Fruit fly (Drosophila melanogaster): ENCODE data around the gene net.

The net gene

DNA sequence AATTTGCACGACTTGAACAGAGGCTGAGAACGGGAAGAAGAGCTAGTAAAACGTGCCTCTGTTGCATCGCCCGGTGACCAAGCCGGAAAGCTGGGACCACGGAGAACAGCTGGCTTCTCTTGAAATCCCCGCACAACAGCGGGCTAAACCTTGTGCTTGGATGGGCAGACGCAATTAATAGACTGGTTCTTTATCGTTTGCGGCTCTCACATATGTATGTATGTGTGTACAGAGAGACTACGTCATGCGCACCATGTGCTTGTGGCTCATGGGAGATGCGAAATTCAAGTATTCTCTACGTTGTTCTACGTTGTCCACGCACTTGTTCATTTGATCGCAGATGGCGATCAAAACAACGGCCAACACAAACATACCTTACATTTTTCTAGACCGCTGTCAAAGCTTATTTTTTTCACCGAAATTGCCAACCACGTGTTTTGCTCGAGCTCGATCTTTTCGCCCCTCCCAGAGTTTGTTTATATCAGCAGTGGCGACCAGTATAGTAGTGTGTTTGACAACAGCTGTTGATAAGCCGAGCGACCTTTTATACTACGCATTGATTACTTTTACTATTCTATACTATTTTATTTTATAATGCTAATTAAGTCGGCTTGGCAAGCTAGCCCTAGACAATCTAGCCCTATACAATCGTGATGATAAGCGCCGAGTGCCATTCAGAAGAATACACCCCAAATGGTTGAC lies 22.1 kb upstream of the net start:
- TF ChIP-seq CG12768 (GFP tag; optimal IDR thresholded peaks at IDR 0.05) (peak; percentile 39), cic (GFP tag; optimal IDR thresholded peaks at IDR 0.05) (peak; percentile 97), CG14711 (tag; optimal IDR thresholded peaks at IDR 0.05) (no peak), ovo (GFP tag; optimal IDR thresholded peaks at IDR 0.05) (no peak), Clk (GFP tag; optimal IDR thresholded peaks at IDR 0.05) (no peak), CG11617 (GFP tag; optimal IDR thresholded peaks at IDR 0.05) (no peak), Mnt (GFP tag; optimal IDR thresholded peaks at IDR 0.05) (peak; percentile 96), kay (GFP tag; ENCODE audit: borderline replicate concordance) (peak; percentile 95), pad (GFP tag; optimal IDR thresholded peaks at IDR 0.05) (no peak), Hr96 (GFP tag; optimal IDR thresholded peaks at IDR 0.05) (no peak)

DNA sequence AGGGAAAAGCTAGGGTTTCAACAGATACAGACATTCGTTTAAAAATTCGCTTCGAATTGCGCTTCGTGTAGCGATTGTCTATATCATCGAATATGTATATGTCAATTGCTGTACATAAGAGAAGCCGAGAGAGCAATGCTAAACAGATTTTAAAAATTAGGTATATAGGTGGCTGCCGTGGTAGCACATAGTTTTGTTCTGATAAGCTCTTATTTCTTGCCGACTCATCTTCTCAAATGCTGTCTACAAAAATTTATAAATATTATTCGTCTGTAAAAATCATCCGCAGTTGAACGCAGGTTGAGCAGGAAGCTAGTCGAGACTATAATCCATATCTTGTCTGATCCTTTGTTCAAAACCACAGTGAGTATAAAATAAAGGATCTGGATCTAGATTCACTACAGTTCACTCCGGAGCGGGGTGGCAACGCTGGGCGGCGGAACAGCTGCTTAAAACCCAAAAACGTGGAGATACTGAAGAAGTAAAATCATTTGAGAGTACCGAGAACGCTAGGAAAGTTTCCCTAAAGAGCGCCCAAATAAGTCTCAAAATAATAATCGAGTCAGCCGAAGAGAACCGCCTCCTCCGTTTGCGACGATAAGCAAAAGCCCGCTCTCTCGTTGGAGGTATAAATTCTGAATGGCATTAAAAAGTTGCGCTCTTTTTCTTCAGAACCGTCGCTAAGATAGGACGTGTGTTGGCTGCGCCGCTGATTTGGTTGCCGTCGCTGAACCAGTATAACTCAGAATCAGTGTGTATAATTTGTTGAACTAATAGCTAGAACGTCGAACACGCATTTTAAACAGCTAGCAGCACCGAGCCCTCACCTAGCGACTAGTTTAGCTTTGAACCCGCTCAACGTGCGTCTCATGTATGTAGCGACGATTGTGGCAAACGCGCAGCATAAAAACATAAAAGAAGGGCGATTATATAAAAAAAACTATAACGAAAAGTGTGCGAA lies 20.6 kb upstream of the net start:
- TF ChIP-seq tj (GFP tag; optimal IDR thresholded peaks at IDR 0.05) (peak; percentile 40), Crg-1 (GFP tag; optimal IDR thresholded peaks at IDR 0.05) (peak; percentile 7), ovo (GFP tag; optimal IDR thresholded peaks at IDR 0.05) (no peak), CG1620 (GFP tag; optimal IDR thresholded peaks at IDR 0.05) (no peak), CG5204 (GFP tag; optimal IDR thresholded peaks at IDR 0.05) (no peak), cic (GFP tag; optimal IDR thresholded peaks at IDR 0.05) (peak; percentile 17), pad (GFP tag; optimal IDR thresholded peaks at IDR 0.05) (no peak), CG12768 (GFP tag; optimal IDR thresholded peaks at IDR 0.05) (peak; percentile 33), Mnt (GFP tag; optimal IDR thresholded peaks at IDR 0.05) (peak; percentile 84), CG7045 (GFP tag; optimal IDR thresholded peaks at IDR 0.05) (no peak), CG14711 (tag; optimal IDR thresholded peaks at IDR 0.05) (no peak), kay (GFP tag; ENCODE audit: borderline replicate concordance) (no peak), CG11617 (GFP tag; optimal IDR thresholded peaks at IDR 0.05) (no peak), CG33017 (tag; optimal IDR thresholded peaks at IDR 0.05) (peak; percentile 11), Hr96 (GFP tag; optimal IDR thresholded peaks at IDR 0.05) (no peak), cnc (optimal IDR thresholded peaks at IDR 0.05) (peak; percentile 74 to 84), toe (GFP tag; optimal IDR thresholded peaks at IDR 0.05) (no peak)

- TF ChIP-seq CG12768 (GFP tag; optimal IDR thresholded peaks at IDR 0.05) (no peak), cnc (optimal IDR thresholded peaks at IDR 0.05) (peak in 1 of 2 experiments; percentile 54)
Observed at dm6 chr2L:107032-107431, 19.8 kb upstream of the net start.

- TF ChIP-seq bab1 (GFP tag; optimal IDR thresholded peaks at IDR 0.05) (peak; percentile 10), CG11617 (GFP tag; optimal IDR thresholded peaks at IDR 0.05) (no peak), CG12768 (GFP tag; optimal IDR thresholded peaks at IDR 0.05) (no peak), kay (GFP tag; ENCODE audit: borderline replicate concordance) (peak; percentile 81)
Observed at dm6 chr2L:106540-106939, 19.4 kb upstream of the net start, which contains the start of the genes Nhe1 and Sam-S. TSS of gene Nhe1 (minus strand) at chr2L:106732. TSS of gene Sam-S (plus strand) at chr2L:106903.

DNA sequence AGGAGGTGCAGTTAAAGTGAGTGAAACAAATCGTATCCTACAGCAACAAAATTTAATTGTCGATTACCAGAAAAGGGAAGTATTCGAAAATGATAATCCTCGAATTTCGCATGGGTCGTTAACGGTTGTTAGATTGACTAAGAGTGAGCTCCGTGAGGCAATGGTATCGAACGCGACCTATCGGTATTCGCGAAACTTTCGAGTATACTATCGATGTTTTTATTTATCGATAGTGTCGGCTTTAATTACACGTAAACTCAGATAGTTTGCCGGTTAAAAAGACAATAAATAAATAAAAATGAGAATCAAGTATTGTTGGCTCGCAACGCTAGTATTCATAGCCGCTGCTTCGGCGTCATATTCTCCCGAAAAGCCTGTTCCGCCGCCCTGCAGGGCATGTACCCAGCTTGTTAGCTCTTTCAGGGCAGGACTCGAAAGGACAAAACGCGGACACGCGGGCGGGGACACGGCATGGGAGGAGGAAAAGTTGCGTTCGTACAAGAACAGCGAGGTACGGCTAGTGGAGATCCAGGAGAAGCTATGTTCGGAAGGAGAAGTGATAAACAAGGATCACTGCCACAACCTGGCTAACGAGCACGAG lies 15.1 kb upstream of the net start, which contains the start of gene Creld:
Gene Creld (plus strand): TSS at position 220 of the 601 bp plus-strand sequence.
- TF ChIP-seq tj (GFP tag; optimal IDR thresholded peaks at IDR 0.05) (no peak), ovo (GFP tag; optimal IDR thresholded peaks at IDR 0.05) (no peak), CG33017 (tag; optimal IDR thresholded peaks at IDR 0.05) (no peak), CG11617 (GFP tag; optimal IDR thresholded peaks at IDR 0.05) (peak; percentile 23), toe (GFP tag; optimal IDR thresholded peaks at IDR 0.05) (no peak), CG14711 (tag; optimal IDR thresholded peaks at IDR 0.05) (no peak), Hr96 (GFP tag; optimal IDR thresholded peaks at IDR 0.05) (no peak), pad (GFP tag; optimal IDR thresholded peaks at IDR 0.05) (peak; percentile 18), CG5204 (GFP tag; optimal IDR thresholded peaks at IDR 0.05) (no peak), bab1 (GFP tag; optimal IDR thresholded peaks at IDR 0.05) (peak; percentile 74), CG7045 (GFP tag; optimal IDR thresholded peaks at IDR 0.05) (no peak), Mnt (GFP tag; optimal IDR thresholded peaks at IDR 0.05) (peak; percentile 7), cnc (optimal IDR thresholded peaks at IDR 0.05) (no peak), cic (GFP tag; optimal IDR thresholded peaks at IDR 0.05) (peak; percentile 10)

DNA sequence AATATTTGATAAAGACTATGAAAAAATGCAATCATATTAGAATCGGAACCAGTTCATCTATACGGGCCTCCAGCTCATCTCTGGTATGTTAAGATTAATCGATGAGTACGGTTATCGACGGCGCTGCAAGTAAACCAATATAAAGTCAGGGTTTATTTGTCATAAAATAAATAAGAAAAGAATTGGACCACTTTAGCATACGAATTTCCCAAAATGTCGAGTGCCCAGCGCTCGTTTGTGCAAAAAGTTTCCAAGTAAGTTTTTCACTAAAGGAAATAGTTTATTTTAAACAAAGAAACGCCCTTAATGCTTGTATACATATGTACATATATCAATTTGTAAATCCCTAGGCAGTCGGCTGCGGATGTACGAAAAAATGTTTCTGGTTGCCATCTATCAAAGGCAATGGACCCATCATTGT lies 7.5 kb upstream of the net start, which contains the start of gene Zir:
Gene Zir (plus strand): TSS at position 101 of the 421 bp plus-strand sequence.
- TF ChIP-seq CG11617 (GFP tag; optimal IDR thresholded peaks at IDR 0.05) (peak; percentile 3), Mnt (GFP tag; optimal IDR thresholded peaks at IDR 0.05) (peak; percentile 30), bab1 (GFP tag; optimal IDR thresholded peaks at IDR 0.05) (peak; percentile 41), pad (GFP tag; optimal IDR thresholded peaks at IDR 0.05) (no peak), kay (GFP tag; ENCODE audit: borderline replicate concordance) (peak; percentile 7), CG14711 (tag; optimal IDR thresholded peaks at IDR 0.05) (peak; percentile 7)

Data from whole organism, adult.